Worm (Caenorhabditis elegans): Measurements from ENCODE around the gene F57B9.1.
A peak's percentile ranks its signal among the peaks of the same experiment; 100 is the strongest.

F57B9.1 gene

DNA sequence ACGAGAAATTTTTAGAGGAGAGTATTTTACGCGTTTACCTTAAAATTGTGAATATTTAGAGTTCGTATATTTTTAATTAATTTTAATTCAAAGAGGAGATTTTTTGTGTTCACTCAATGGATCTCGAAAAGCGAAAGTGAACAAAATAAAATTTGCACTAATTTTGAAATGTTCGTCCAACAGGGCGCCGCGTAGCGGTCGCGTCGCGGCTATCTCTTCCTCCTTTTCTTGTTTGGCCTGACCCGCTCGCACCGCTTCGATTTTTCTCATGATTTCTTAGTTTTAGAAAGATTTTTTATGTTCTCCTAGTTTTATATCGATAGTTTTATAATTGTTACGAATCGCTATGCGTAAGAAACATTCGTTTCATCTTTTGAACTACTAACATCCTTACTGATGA lies 10.5 kb upstream of the F57B9.1 start:
- no peak for TF ChIP-seq nhr-2 (tag; optimal IDR thresholded peaks at IDR 0.05)
- peak; percentile 13 for TF ChIP-seq nhr-237 (tag; optimal IDR thresholded peaks at IDR 0.05)
- peak; percentile 47 for TF ChIP-seq blmp-1 (tag; optimal IDR thresholded peaks at IDR 0.05)

DNA sequence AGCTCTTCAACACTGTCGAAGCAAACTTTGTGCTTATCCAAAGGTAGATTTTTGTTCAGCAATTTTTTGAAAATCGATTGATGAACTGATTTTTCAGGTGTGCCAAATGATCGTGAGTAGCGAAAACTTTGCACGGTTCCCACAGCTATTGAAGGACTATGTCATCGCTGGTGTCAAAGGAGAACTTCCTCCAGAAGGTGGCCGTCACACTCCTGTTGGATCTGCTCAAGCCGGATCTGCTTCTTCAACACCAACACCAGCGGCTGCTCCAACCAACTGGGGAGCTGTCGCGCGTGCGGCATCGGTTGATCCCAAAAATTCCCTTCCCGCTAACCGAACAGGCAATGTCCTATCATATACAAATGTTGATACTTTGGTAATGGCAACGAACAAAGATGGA lies 8.5 kb upstream of the F57B9.1 start:
- TF ChIP-seq unc-62 (GFP tag; optimal IDR thresholded peaks at IDR 0.05) (no peak), ceh-83 (GFP tag; optimal IDR thresholded peaks at IDR 0.05) (no peak), lin-13 (tag; optimal IDR thresholded peaks at IDR 0.05) (no peak), lsy-2 (tag; optimal IDR thresholded peaks at IDR 0.05) (no peak), M03D4.4 (tag; optimal IDR thresholded peaks at IDR 0.05) (no peak), unc-120 (tag; optimal IDR thresholded peaks at IDR 0.05; ENCODE audit: poor library complexity, severe bottlenecking) (no peak), sptf-1 (tag; optimal IDR thresholded peaks at IDR 0.05) (no peak), mep-1 (tag; optimal IDR thresholded peaks at IDR 0.05) (no peak)

DNA sequence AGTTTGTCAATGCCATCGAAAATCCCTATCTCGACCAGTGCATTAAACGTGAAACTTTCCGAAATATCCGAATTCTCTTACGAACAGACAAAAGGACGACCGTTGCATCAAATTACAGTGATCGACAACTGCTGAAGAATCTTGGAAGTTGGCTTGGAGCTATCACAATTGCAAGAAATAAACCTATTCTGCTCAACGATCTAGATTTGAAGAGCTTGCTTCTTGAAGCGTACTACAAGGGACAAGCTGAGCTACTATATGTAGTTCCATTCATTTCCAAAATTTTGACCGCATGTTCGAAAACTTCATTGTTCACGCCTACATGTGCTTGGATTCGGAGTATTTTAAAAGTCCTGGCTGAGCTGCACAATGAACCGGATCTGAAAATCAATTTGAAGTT lies 7.9 kb upstream of the F57B9.1 start:
- TF ChIP-seq nhr-76 (tag; optimal IDR thresholded peaks at IDR 0.05) (no peak), sptf-1 (tag; optimal IDR thresholded peaks at IDR 0.05) (no peak), lin-32 (GFP tag; optimal IDR thresholded peaks at IDR 0.05) (no peak), mls-2 (tag; optimal IDR thresholded peaks at IDR 0.05) (no peak), nhr-12 (tag; optimal IDR thresholded peaks at IDR 0.05) (no peak), zip-8 (tag; optimal IDR thresholded peaks at IDR 0.05) (no peak), cnd-1 (tag; optimal IDR thresholded peaks at IDR 0.05) (no peak), nhr-28 (tag; optimal IDR thresholded peaks at IDR 0.05) (no peak), hlh-1 (tag; optimal IDR thresholded peaks at IDR 0.05) (no peak), ham-2 (GFP tag; optimal IDR thresholded peaks at IDR 0.05) (no peak), flh-1 (GFP tag; optimal IDR thresholded peaks at IDR 0.05) (no peak), drap-1 (GFP tag; optimal IDR thresholded peaks at IDR 0.05) (no peak)

DNA sequence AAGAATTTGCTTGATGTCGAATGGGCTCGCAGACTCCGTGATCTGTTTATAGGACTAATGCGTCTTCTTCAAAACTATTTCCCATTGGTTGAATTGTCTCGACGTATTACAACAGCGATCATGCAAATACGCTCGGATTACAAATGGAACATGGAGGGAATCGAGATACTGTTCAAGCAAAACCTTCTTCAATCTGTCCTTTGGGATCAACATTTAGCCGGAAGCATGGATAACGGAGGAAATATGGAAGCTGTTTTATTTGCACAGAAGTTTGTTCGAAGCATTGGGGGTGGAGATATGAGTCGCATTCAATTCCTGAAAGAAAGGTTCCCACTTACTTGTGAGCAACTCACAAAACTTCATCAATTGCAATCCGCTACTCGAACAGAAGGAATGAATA lies 6.1 kb upstream of the F57B9.1 start:
- no peak for TF ChIP-seq unc-62 (GFP tag; optimal IDR thresholded peaks at IDR 0.05)
- no peak for TF ChIP-seq hlh-1 (tag; optimal IDR thresholded peaks at IDR 0.05)
- TF ChIP-seq ztf-11 (tag; optimal IDR thresholded peaks at IDR 0.05): no peak
- no peak for TF ChIP-seq mab-5 (tag; optimal IDR thresholded peaks at IDR 0.05)
- no peak for TF ChIP-seq M03D4.4 (tag; optimal IDR thresholded peaks at IDR 0.05)
- no peak for TF ChIP-seq ceh-43 (GFP tag; optimal IDR thresholded peaks at IDR 0.05)
- TF ChIP-seq zip-8 (tag; optimal IDR thresholded peaks at IDR 0.05): no peak
- no peak for TF ChIP-seq nhr-76 (tag; optimal IDR thresholded peaks at IDR 0.05)
- no peak for TF ChIP-seq tbx-8 (GFP tag; optimal IDR thresholded peaks at IDR 0.05)
- TF ChIP-seq lin-32 (GFP tag; optimal IDR thresholded peaks at IDR 0.05): no peak
- TF ChIP-seq unc-39 (tag; optimal IDR thresholded peaks at IDR 0.05): no peak
- TF ChIP-seq nhr-237 (tag; optimal IDR thresholded peaks at IDR 0.05): no peak
- no peak for TF ChIP-seq lin-13 (tag; optimal IDR thresholded peaks at IDR 0.05)
- TF ChIP-seq nhr-2 (tag; optimal IDR thresholded peaks at IDR 0.05): no peak
- TF ChIP-seq snpc-4 (tag; optimal IDR thresholded peaks at IDR 0.05): no peak
- TF ChIP-seq sem-2 (GFP tag; optimal IDR thresholded peaks at IDR 0.05): no peak
- no peak for TF ChIP-seq ham-2 (GFP tag; optimal IDR thresholded peaks at IDR 0.05)
- no peak for TF ChIP-seq ceh-39 (tag; optimal IDR thresholded peaks at IDR 0.05)

ce11 chrIII:6958674-6959241 lies 3.1 kb upstream of the F57B9.1 start:
- TF ChIP-seq elt-1 (tag; optimal IDR thresholded peaks at IDR 0.05; ENCODE audit: borderline replicate concordance, insufficient read depth): no peak
- no peak for TF ChIP-seq drap-1 (GFP tag; optimal IDR thresholded peaks at IDR 0.05)
- no peak for TF ChIP-seq hlh-1 (tag; optimal IDR thresholded peaks at IDR 0.05)
- no peak for TF ChIP-seq ceh-39 (tag; optimal IDR thresholded peaks at IDR 0.05)
- TF ChIP-seq sem-2 (GFP tag; optimal IDR thresholded peaks at IDR 0.05): no peak
- no peak for TF ChIP-seq unc-120 (tag; optimal IDR thresholded peaks at IDR 0.05; ENCODE audit: poor library complexity, severe bottlenecking)
- no peak for TF ChIP-seq tbx-8 (GFP tag; optimal IDR thresholded peaks at IDR 0.05)
- peak; percentile 91 for TF ChIP-seq zip-8 (tag; optimal IDR thresholded peaks at IDR 0.05)

DNA sequence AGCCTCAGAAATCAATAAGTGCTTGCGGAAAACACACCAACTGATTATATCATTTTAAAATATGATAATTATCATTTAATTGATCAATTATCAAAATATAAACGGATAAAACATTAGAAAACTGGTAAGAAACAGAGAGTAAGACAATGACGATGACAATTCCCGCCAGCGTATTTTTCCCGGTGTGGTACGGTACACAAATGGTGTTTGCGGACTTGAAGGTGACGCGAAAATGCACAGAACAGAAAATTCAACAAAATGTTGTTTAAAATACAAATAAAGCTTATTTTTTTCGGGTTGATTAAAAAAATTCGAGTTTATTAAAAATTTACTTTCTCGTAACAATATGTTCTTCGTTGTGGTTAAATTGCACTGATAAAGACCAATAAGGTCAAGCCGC lies 723 bp upstream of the F57B9.1 start:
- TF ChIP-seq nhr-237 (tag; optimal IDR thresholded peaks at IDR 0.05) (no peak), sptf-1 (tag; optimal IDR thresholded peaks at IDR 0.05) (peak; percentile 18), M03D4.4 (tag; optimal IDR thresholded peaks at IDR 0.05) (no peak), unc-39 (tag; optimal IDR thresholded peaks at IDR 0.05) (no peak), pha-4 (tag; optimal IDR thresholded peaks at IDR 0.05) (no peak), mab-5 (tag; optimal IDR thresholded peaks at IDR 0.05) (no peak), zip-8 (tag; optimal IDR thresholded peaks at IDR 0.05) (no peak), ceh-83 (GFP tag; optimal IDR thresholded peaks at IDR 0.05) (no peak), mls-2 (tag; optimal IDR thresholded peaks at IDR 0.05) (no peak), cnd-1 (tag; optimal IDR thresholded peaks at IDR 0.05) (no peak), ceh-43 (GFP tag; optimal IDR thresholded peaks at IDR 0.05) (peak; percentile 31), nhr-12 (tag; optimal IDR thresholded peaks at IDR 0.05) (no peak), hlh-1 (tag; optimal IDR thresholded peaks at IDR 0.05) (no peak), unc-120 (tag; optimal IDR thresholded peaks at IDR 0.05; ENCODE audit: poor library complexity, severe bottlenecking) (no peak), ham-2 (GFP tag; optimal IDR thresholded peaks at IDR 0.05) (no peak), mep-1 (tag; optimal IDR thresholded peaks at IDR 0.05) (peak; percentile 46), lin-13 (tag; optimal IDR thresholded peaks at IDR 0.05) (no peak), nhr-28 (tag; optimal IDR thresholded peaks at IDR 0.05) (no peak), snpc-4 (tag; optimal IDR thresholded peaks at IDR 0.05) (no peak), nhr-2 (tag; optimal IDR thresholded peaks at IDR 0.05) (no peak), lsy-2 (tag; optimal IDR thresholded peaks at IDR 0.05) (peak; percentile 97)

All from whole organism, mixed stage, embryonic.